Worm (Caenorhabditis elegans): ENCODE measurements around the gene F44B9.2.

The F44B9.2 gene

ce11 chrIII:8029487-8029886, 7.2 kb downstream of the F44B9.2 start, which contains the start of gene F44B9.8 (continued):
- TF ChIP-seq nhr-28 (tag; optimal IDR thresholded peaks at IDR 0.05), result no peak
- no peak for TF ChIP-seq fos-1 (tag; optimal IDR thresholded peaks at IDR 0.05)
- peak; percentile 92 for TF ChIP-seq pha-4 (tag; optimal IDR thresholded peaks at IDR 0.05)
- TF ChIP-seq R02D3.7 (tag; optimal IDR thresholded peaks at IDR 0.05), result peak; percentile 17
- no peak for TF ChIP-seq zag-1 (tag; optimal IDR thresholded peaks at IDR 0.05)
- TF ChIP-seq elt-2 (tag; optimal IDR thresholded peaks at IDR 0.05), result peak; percentile 23
- TF ChIP-seq elt-1 (tag; optimal IDR thresholded peaks at IDR 0.05), result no peak
- TF ChIP-seq ceh-9 (tag; optimal IDR thresholded peaks at IDR 0.05), result no peak
- TF ChIP-seq skn-1 (tag; optimal IDR thresholded peaks at IDR 0.05), result no peak
- TF ChIP-seq ztf-4 (tag; optimal IDR thresholded peaks at IDR 0.05), result no peak
- no peak for TF ChIP-seq mml-1 (tag; optimal IDR thresholded peaks at IDR 0.05)
- TF ChIP-seq fkh-10 (GFP tag; optimal IDR thresholded peaks at IDR 0.05), result no peak
- TF ChIP-seq snpc-4 (tag; optimal IDR thresholded peaks at IDR 0.05), result peak; percentile 55

DNA sequence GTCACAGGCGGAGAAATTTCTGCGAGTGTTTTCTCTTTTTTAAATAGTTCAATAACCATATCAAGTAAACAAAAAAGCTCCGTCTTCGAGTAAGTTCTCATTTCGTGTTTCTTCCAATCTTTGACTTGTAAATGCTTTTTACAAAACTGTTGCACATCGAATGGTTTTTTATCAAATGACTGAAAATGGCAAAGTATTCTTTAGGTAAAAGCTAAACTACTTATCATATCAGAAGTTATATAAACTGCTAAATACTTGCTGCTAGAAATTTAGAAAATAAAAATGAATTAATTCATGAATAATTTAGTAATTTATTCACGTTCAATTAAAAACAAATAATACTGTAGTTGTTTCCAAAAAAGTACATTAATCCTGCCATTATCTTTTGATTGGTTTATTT, 8.7 kb downstream of the F44B9.2 start, which contains the start of gene F44B9.9:
Gene F44B9.9, minus strand, starts transcription at position 101 of the 400 bp plus-strand sequence.
- TF ChIP-seq nhr-12 (tag; optimal IDR thresholded peaks at IDR 0.05) (no peak), fos-1 (tag; optimal IDR thresholded peaks at IDR 0.05) (no peak), nhr-43 (tag; optimal IDR thresholded peaks at IDR 0.05; ENCODE audit: poor library complexity, severe bottlenecking) (no peak), hmg-11 (tag; optimal IDR thresholded peaks at IDR 0.05) (no peak), ztf-11 (tag; optimal IDR thresholded peaks at IDR 0.05) (no peak), skn-1 (tag; optimal IDR thresholded peaks at IDR 0.05) (no peak), mml-1 (tag; optimal IDR thresholded peaks at IDR 0.05) (no peak), pha-4 (tag; optimal IDR thresholded peaks at IDR 0.05) (no peak), ceh-82 (tag; optimal IDR thresholded peaks at IDR 0.05) (no peak), nhr-67 (tag; optimal IDR thresholded peaks at IDR 0.05) (no peak), unc-39 (tag; optimal IDR thresholded peaks at IDR 0.05) (no peak), fkh-10 (GFP tag; optimal IDR thresholded peaks at IDR 0.05) (no peak), ama-1 (optimal IDR thresholded peaks at IDR 0.05) (no peak), jun-1 (tag; optimal IDR thresholded peaks at IDR 0.05) (no peak), zag-1 (tag; optimal IDR thresholded peaks at IDR 0.05) (no peak)

- TF ChIP-seq zag-1 (tag; optimal IDR thresholded peaks at IDR 0.05) (no peak), R02D3.7 (tag; optimal IDR thresholded peaks at IDR 0.05) (no peak), skn-1 (tag; optimal IDR thresholded peaks at IDR 0.05) (no peak), ceh-28 (tag; optimal IDR thresholded peaks at IDR 0.05) (no peak), nhr-76 (tag; optimal IDR thresholded peaks at IDR 0.05) (no peak), lin-15B (tag; optimal IDR thresholded peaks at IDR 0.05) (no peak), egl-5 (tag; optimal IDR thresholded peaks at IDR 0.05) (no peak), nhr-25 (tag; optimal IDR thresholded peaks at IDR 0.05) (no peak), nhr-12 (tag; optimal IDR thresholded peaks at IDR 0.05) (no peak), ztf-11 (tag; optimal IDR thresholded peaks at IDR 0.05) (no peak), lin-39 (tag; optimal IDR thresholded peaks at IDR 0.05) (no peak), ceh-82 (tag; optimal IDR thresholded peaks at IDR 0.05) (no peak), elt-2 (tag; optimal IDR thresholded peaks at IDR 0.05) (no peak), nhr-237 (tag; optimal IDR thresholded peaks at IDR 0.05) (no peak)
These were observed 11.3 kb downstream of the F44B9.2 start, which contains the start of gene F44B9.10 for ce11 chrIII:8033534-8033933. Gene F44B9.10, minus strand, starts transcription at chrIII:8033634.

DNA sequence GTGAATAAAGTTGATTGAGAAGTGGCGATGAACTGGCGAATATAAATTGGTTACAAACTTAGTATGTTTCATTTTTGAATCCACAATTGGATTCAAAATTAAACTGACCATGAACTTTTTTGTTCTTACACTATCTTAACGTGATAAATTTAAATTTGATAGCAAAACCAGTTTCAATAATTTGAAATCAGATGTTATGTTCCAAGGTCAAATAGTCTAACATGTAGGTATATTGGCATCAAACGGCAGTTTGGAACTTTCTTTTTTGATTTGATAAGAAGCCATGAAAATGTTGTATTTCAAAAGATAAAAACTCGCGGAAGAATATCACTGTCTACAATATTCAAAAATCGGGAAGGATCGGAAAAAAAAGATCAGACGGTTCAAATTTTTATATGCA, 13.8 kb downstream of the F44B9.2 start:
- TF ChIP-seq mml-1 (tag; optimal IDR thresholded peaks at IDR 0.05) (no peak), nhr-28 (tag; optimal IDR thresholded peaks at IDR 0.05) (no peak), ceh-16 (tag; optimal IDR thresholded peaks at IDR 0.05) (no peak), daf-12 (tag; optimal IDR thresholded peaks at IDR 0.05) (no peak), snpc-4 (tag; optimal IDR thresholded peaks at IDR 0.05) (no peak)

- peak; percentile 1 for TF ChIP-seq nhr-23 (tag; optimal IDR thresholded peaks at IDR 0.05)
- peak in 1 of 3 experiments; percentile 79 for TF ChIP-seq elt-3 (tag; optimal IDR thresholded peaks at IDR 0.05)
- no peak for TF ChIP-seq ztf-4 (tag; optimal IDR thresholded peaks at IDR 0.05)
- no peak for TF ChIP-seq R02D3.7 (tag; optimal IDR thresholded peaks at IDR 0.05)
- no peak for TF ChIP-seq pqm-1 (tag; optimal IDR thresholded peaks at IDR 0.05)
These were observed 14.2 kb downstream of the F44B9.2 start for ce11 chrIII:8036497-8036896.

Measured in whole organism, L3 larva.